Worm (Caenorhabditis elegans) whole organism, L4/young adult: Measurements from ENCODE around the gene C26B2.8.

Experiments used
- dao-5 ChIP-seq: sonication (generic microtip); optimal IDR thresholded peaks from 2 replicates; lab custom pipeline; 2016; ENCODE audit warnings: missing genotype, missing genetic modification characterization, moderate library complexity, missing compliant biosample characterization
- him-1 ChIP-seq: sonication (generic microtip); optimal IDR thresholded peaks from 2 replicates; lab custom pipeline; 2016; ENCODE audit warnings: missing genotype, missing genetic modification reagents, missing genetic modification characterization, missing compliant biosample characterization

- TF ChIP-seq him-1 (tag; lab: Kevin White, UChicago) (no peak), dao-5 (tag; lab: Kevin White, UChicago) (no peak)
These were observed 34.1 kb downstream of the C26B2.8 start for ce11 chrIV:8048083-8048482.
